Worm (Caenorhabditis elegans) whole organism, early embryonic: ENCODE results near the gene R144.6.

Experiments
- B0310.2 ChIP-seq: sonication (generic microtip); optimal IDR thresholded peaks from 2 replicates; lab custom pipeline; 2016; ENCODE audit warnings: mild to moderate bottlenecking, missing genetic modification characterization, missing compliant biosample characterization
- F13C5.2 ChIP-seq: sonication (generic microtip); optimal IDR thresholded peaks from 2 replicates; lab custom pipeline; 2017; ENCODE audit warnings: mild to moderate bottlenecking, missing genetic modification characterization, inconsistent platforms, missing compliant biosample characterization
- aly-1 ChIP-seq: sonication (generic microtip); optimal IDR thresholded peaks from 2 replicates; lab custom pipeline; 2016; ENCODE audit warnings: missing genetic modification characterization, missing compliant biosample characterization
- ama-1 ChIP-seq: fragments of 150-350 bp; optimal IDR thresholded peaks from 2 replicates; lab custom pipeline; 2014
- ceh-13 ChIP-seq: fragments of 200-800 bp; sonication (Bioruptor generic); optimal IDR thresholded peaks from 2 replicates; lab custom pipeline; 2018; ENCODE audit warnings: mild to moderate bottlenecking, missing genetic modification characterization, missing compliant biosample characterization
- ceh-36 ChIP-seq: sonication (generic microtip); optimal IDR thresholded peaks from 2 replicates; lab custom pipeline; 2016; ENCODE audit warnings: missing genetic modification characterization, inconsistent platforms, missing compliant biosample characterization
- ets-7 ChIP-seq: sonication (generic microtip); optimal IDR thresholded peaks from 2 replicates; lab custom pipeline; 2016; ENCODE audit warnings: missing genotype, missing genetic modification characterization, missing compliant biosample characterization
- flt-1 ChIP-seq: fragments of 200-800 bp; sonication (Bioruptor generic); IDR thresholded peaks from 2 replicates; pipeline ENCODE4 v1.3.6; 2022; ENCODE audit warnings: missing genetic modification characterization, missing compliant biosample characterization
- hmbx-1 ChIP-seq: sonication (generic microtip); optimal IDR thresholded peaks from 2 replicates; lab custom pipeline; 2016; ENCODE audit warnings: mild to moderate bottlenecking, missing genetic modification characterization, missing compliant biosample characterization
- hmg-4 ChIP-seq: fragments of 200-800 bp; sonication (Bioruptor generic); optimal IDR thresholded peaks from 2 replicates; lab custom pipeline; 2018; ENCODE audit warnings: mild to moderate bottlenecking, missing genetic modification characterization, missing compliant biosample characterization
- hnd-1 ChIP-seq: sonication (generic microtip); optimal IDR thresholded peaks from 2 replicates; lab custom pipeline; 2016; ENCODE audit warnings: missing genetic modification characterization, missing compliant biosample characterization
- pes-1 ChIP-seq: fragments of 200-800 bp; sonication (Bioruptor generic); IDR thresholded peaks from 2 replicates; pipeline ENCODE4 v1.3.6; 2022; ENCODE audit warnings: missing genetic modification reagents, missing genetic modification characterization, missing compliant biosample characterization
- scrt-1 ChIP-seq: fragments of 200-800 bp; sonication (Bioruptor generic); IDR thresholded peaks from 2 replicates; pipeline ENCODE4 v1.3.6; 2022; ENCODE audit warnings: missing genetic modification characterization, missing compliant biosample characterization
- sea-1 ChIP-seq: fragments of 200-800 bp; sonication (Bioruptor generic); conservative IDR thresholded peaks from 2 replicates; pipeline ENCODE4 v1.3.6; 2022; ENCODE audit warnings: missing genetic modification characterization, missing compliant biosample characterization
- tbx-11 ChIP-seq: fragments of 200-800 bp; sonication (Bioruptor generic); IDR thresholded peaks from 2 replicates; pipeline ENCODE4 v1.3.6; 2022; ENCODE audit warnings: missing genetic modification characterization, missing compliant biosample characterization
- tbx-37 ChIP-seq: fragments of 200-800 bp; sonication (Bioruptor generic); conservative IDR thresholded peaks from 2 replicates; pipeline ENCODE4 v1.3.6; 2022; ENCODE audit warnings: missing genetic modification reagents, missing genetic modification characterization, missing compliant biosample characterization
- tra-4 ChIP-seq: sonication (generic microtip); optimal IDR thresholded peaks from 2 replicates; lab custom pipeline; 2017; ENCODE audit warnings: missing genetic modification characterization, missing compliant biosample characterization

R144.6 gene

DNA sequence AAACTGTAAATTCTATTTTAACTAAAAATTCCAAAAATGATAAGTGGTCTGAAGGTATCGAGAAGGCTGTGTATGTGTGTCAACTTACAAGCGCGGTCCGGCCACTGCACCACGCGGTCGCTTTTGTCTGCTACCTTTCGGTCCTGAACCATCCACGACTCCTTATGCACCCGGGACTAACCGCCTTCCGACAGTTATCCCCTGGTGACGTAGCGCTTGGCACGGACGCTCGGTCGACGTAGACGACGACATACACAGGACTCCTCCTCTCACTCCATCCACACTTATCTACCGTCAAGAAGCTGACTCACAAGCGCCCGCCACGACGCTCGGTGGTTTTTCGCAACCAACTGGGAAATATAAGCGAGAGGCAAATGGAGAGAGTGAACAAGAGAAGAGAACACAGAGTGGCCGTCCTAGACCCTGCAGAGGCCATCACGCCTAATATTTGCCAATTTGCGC is 26.9 kb upstream of the R144.6 start:
- TF ChIP-seq ceh-13 (GFP tag; lab: Kevin White, UChicago) (peak; percentile 81), hmg-4 (GFP tag; lab: Kevin White, UChicago) (peak; percentile 97), pes-1 (GFP tag; lab: Robert Waterston, UW) (peak; percentile 90), B0310.2 (tag; lab: Kevin White, UChicago) (peak; percentile 80), tra-4 (tag; lab: Kevin White, UChicago) (peak; percentile 83), flt-1 (GFP tag; lab: Robert Waterston, UW) (peak; percentile 82), ceh-36 (tag; lab: Kevin White, UChicago) (peak; percentile 82), F13C5.2 (tag; lab: Kevin White, UChicago) (peak; percentile 91), ets-7 (tag; lab: Kevin White, UChicago) (peak; percentile 85), tbx-37 (GFP tag; lab: Robert Waterston, UW) (peak; percentile 90), tbx-11 (peak; percentile 90), aly-1 (peak; percentile 97), hnd-1 (tag; lab: Kevin White, UChicago) (peak; percentile 65), hmbx-1 (peak; percentile 69), scrt-1 (GFP tag; lab: Robert Waterston, UW) (peak; percentile 88), sea-1 (peak; percentile 87)

DNA sequence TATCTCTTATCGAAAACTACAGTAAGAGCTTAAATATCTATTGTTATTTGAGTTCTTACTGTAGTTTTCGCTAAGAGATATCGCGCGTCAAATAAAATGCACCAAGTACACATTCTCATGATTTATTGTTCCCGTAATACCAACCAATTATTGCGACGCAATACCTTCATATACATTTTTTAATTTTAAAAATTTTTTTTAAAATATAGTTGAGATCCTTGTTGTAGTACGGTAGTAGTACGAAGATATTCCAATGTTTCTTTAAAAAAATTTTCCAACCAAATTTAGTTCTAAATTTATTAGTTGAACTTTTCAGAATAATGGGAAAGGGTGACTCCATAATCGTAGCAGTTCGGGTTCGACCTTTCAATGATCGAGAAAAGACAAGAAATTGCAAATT is 26.1 kb upstream of the R144.6 start, which contains the start of gene klp-6:
Gene klp-6 (plus strand): TSS at position 301 of the 400 bp plus-strand sequence.
- TF ChIP-seq tbx-37 (GFP tag; lab: Robert Waterston, UW) (no peak), hmg-4 (GFP tag; lab: Kevin White, UChicago) (no peak), ceh-36 (tag; lab: Kevin White, UChicago) (no peak)

DNA sequence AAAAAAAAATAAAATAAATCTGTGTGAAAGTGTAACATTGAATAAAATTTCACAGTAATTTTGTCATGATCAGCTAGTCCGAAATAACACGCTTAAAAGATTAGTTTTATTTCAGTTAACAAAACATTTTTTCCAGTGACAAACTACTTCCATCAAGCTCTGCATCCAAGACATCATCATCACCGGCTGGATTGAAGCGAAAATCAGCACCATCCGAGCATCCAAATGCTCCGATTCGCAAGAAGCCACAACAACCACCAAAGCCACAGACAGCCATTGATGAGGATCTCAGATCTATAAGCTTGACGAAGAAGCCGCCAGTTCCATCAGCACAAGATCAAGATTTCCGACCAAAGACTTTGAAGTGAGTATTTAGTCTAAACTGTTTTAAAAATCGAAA is 22.7 kb upstream of the R144.6 start:
- TF ChIP-seq B0310.2 (tag; lab: Kevin White, UChicago) (peak; percentile 32), tra-4 (tag; lab: Kevin White, UChicago) (no peak), F13C5.2 (tag; lab: Kevin White, UChicago) (no peak), ama-1 (lab: Kevin White, UChicago) (peak; percentile 27), sea-1 (0 out of 2 replicates have a peak, but pooled peaks have one; percentile 16), tbx-37 (GFP tag; lab: Robert Waterston, UW) (no peak), hnd-1 (tag; lab: Kevin White, UChicago) (no peak), ceh-36 (tag; lab: Kevin White, UChicago) (no peak), hmbx-1 (no peak), flt-1 (GFP tag; lab: Robert Waterston, UW) (no peak), ets-7 (tag; lab: Kevin White, UChicago) (no peak), pes-1 (GFP tag; lab: Robert Waterston, UW) (no peak), scrt-1 (GFP tag; lab: Robert Waterston, UW) (no peak), tbx-11 (no peak), ceh-13 (GFP tag; lab: Kevin White, UChicago) (no peak), aly-1 (no peak)

DNA sequence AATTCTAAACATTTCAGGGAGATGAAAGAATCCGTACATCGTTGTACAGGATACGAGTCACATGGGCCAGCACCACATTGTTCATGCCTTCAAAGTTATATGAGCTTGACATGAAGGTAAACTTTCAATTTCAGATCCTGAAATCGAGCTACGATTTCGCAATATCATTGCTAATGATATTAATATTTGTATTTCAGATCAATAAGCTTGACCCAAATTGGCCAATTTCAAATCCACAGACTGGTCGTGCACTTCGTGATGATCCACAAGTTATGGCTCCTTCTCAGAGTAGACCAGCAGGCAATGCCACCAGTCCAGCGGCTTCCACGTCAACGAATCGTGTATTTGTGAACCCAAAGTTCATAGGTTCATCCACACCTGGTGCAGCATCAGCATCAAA is 21.8 kb upstream of the R144.6 start:
- TF ChIP-seq scrt-1 (GFP tag; lab: Robert Waterston, UW) (no peak), aly-1 (no peak), pes-1 (GFP tag; lab: Robert Waterston, UW) (no peak), ceh-36 (tag; lab: Kevin White, UChicago) (no peak), tra-4 (tag; lab: Kevin White, UChicago) (no peak), tbx-37 (GFP tag; lab: Robert Waterston, UW) (no peak), F13C5.2 (tag; lab: Kevin White, UChicago) (no peak), hmg-4 (GFP tag; lab: Kevin White, UChicago) (no peak), B0310.2 (tag; lab: Kevin White, UChicago) (no peak), ceh-13 (GFP tag; lab: Kevin White, UChicago) (no peak), flt-1 (GFP tag; lab: Robert Waterston, UW) (no peak), ets-7 (tag; lab: Kevin White, UChicago) (no peak), hnd-1 (tag; lab: Kevin White, UChicago) (no peak), ama-1 (lab: Kevin White, UChicago) (no peak), hmbx-1 (no peak), tbx-11 (no peak), sea-1 (no peak)

DNA sequence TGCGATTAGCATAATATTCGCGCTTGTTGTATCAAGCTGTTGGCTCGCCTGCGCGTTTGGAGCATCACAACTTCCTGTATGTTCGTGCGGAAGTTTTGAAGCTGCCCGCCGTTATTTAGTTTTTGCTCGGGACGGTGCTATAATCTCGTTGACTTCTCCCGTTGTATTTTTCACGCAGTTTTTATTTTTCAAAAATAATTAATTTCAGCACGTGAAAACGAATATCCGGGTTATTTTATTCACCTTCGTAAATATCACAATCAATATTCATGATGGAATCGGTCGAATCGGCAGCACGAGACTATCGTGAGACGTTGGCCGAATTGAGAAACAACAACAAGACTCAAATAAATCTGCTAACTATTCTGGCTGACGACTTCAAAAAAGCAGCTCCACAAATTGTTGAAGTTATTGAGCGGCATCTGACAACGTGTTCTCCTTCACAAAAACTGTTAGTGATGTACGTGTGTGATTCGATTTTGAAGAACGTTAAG is 20.7 kb upstream of the R144.6 start:
- TF ChIP-seq flt-1 (GFP tag; lab: Robert Waterston, UW): no peak
- TF ChIP-seq ama-1 (lab: Kevin White, UChicago): peak; percentile 62

DNA sequence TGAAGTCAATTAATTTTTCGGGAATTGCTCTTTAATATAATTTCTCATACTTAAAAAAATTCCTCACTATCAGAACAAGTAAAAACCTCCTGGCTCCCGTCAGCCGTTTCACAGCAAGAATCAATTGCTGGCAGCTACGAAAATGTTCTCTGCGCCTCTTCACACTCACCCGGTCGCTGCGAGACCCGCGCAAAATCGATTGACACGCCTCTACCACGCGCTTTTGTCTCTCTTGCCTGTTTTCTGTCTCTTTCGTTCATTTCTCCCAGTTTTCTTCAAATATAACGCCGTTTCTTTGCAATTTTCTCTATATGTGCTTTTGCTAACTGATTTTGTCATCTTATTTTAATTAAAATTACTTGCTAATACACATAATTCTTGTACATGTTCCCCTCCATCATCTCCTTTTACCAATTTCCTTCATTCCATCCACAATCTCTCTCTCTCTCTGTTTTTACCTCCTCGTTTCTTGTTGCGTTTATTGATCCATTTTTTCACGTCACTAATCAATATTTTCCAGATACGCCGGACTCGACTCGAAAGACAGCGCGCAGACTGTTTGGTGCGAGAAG is 20.0 kb upstream of the R144.6 start, which contains the start of gene pcf-11:
Gene pcf-11 (plus strand): TSS at position 522 of the 572 bp plus-strand sequence.
- TF ChIP-seq F13C5.2 (tag; lab: Kevin White, UChicago) (no peak), hmbx-1 (no peak), tra-4 (tag; lab: Kevin White, UChicago) (peak; percentile 31)

DNA sequence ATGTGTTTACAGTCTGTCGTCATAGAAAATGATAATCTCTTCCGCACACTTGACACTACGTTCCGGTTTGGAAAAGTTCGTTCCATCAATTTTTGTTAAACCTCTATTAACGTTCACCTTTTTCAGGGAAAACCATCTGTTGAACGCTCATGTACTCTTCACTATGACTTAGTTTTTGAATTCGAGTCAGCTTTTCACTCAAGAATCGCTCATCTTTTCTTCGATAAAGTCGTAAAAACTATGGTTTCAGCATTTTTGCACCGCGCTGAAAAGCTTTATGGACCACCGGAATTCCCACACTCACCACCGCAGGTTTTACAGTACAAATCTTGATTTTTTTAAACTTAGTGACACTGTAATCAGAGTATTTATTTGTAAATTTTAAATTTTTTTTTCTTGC is 19.1 kb upstream of the R144.6 start:
- TF ChIP-seq ama-1 (lab: Kevin White, UChicago) (no peak), B0310.2 (tag; lab: Kevin White, UChicago) (no peak), hmbx-1 (no peak), tra-4 (tag; lab: Kevin White, UChicago) (no peak), ets-7 (tag; lab: Kevin White, UChicago) (no peak), tbx-37 (GFP tag; lab: Robert Waterston, UW) (no peak), ceh-13 (GFP tag; lab: Kevin White, UChicago) (no peak)
